Worm (Caenorhabditis elegans) whole organism, young adult: ENCODE data around the gene W02A2.5.
A peak's percentile ranks its signal among the peaks of the same experiment; 100 is the strongest.

Source experiments
- B0019.2 ChIP-seq: fragments of 200-800 bp; sonication (Bioruptor generic); conservative IDR thresholded peaks from 2 replicates; pipeline ENCODE4 v1.3.6; 2022; ENCODE audit warnings: missing genetic modification reagents, missing genetic modification characterization, missing compliant biosample characterization
- C06A6.2 ChIP-seq: fragments of 200-800 bp; sonication (Bioruptor generic); conservative IDR thresholded peaks from 2 replicates; pipeline ENCODE4 v1.3.6; 2022; ENCODE audit warnings: missing genetic modification characterization, missing compliant biosample characterization
- C17E4.6 ChIP-seq: fragments of 200-800 bp; sonication (Bioruptor generic); IDR thresholded peaks from 2 replicates; pipeline ENCODE4 v1.3.6; 2022; ENCODE audit warnings: missing genetic modification reagents, missing genetic modification characterization, missing compliant biosample characterization
- D2030.7 ChIP-seq: fragments of 200-800 bp; sonication (Bioruptor generic); IDR thresholded peaks from 2 replicates; pipeline ENCODE4 v1.3.6; 2022; ENCODE audit warnings: missing genetic modification reagents, missing genetic modification characterization, missing compliant biosample characterization
- F10E7.11 ChIP-seq: sonication (generic microtip); optimal IDR thresholded peaks from 2 replicates; lab custom pipeline; 2017; ENCODE audit warnings: mild to moderate bottlenecking, missing genetic modification characterization, moderate library complexity, missing compliant biosample characterization
- F23B12.7 ChIP-seq: sonication (generic microtip); optimal IDR thresholded peaks from 2 replicates; lab custom pipeline; 2017; ENCODE audit warnings: missing genetic modification characterization, mild to moderate bottlenecking, missing compliant biosample characterization, antibody characterized with exemption, moderate library complexity; ENCODE audit not compliant: insufficient read depth
- F39B2.1 ChIP-seq: fragments of 200-800 bp; sonication (Bioruptor generic); IDR thresholded peaks from 2 replicates; pipeline ENCODE4 v1.3.6; 2022; ENCODE audit warnings: missing genetic modification reagents, missing genetic modification characterization, missing compliant biosample characterization
- F52B5.7 ChIP-seq: sonication (generic microtip); optimal IDR thresholded peaks from 2 replicates; lab custom pipeline; 2016; ENCODE audit warnings: mild to moderate bottlenecking, missing genetic modification characterization, missing compliant biosample characterization
- K11D2.4 ChIP-seq: fragments of 200-800 bp; sonication (Bioruptor generic); IDR thresholded peaks from 2 replicates; pipeline ENCODE4 v1.3.6; 2022; ENCODE audit warnings: missing genetic modification reagents, missing genetic modification characterization, missing compliant biosample characterization
- K12H6.12 ChIP-seq: fragments of 200-800 bp; sonication (Bioruptor generic); optimal IDR thresholded peaks from 2 replicates; lab custom pipeline; 2018; ENCODE audit warnings: mild to moderate bottlenecking, missing genetic modification characterization, missing compliant biosample characterization
- T07F8.4 ChIP-seq: sonication (generic microtip); optimal IDR thresholded peaks from 2 replicates; lab custom pipeline; 2016; ENCODE audit warnings: mild to moderate bottlenecking, missing genetic modification characterization, moderate library complexity, missing compliant biosample characterization
- Y53F4B.3 ChIP-seq: fragments of 200-800 bp; sonication (Bioruptor generic); IDR thresholded peaks from 2 replicates; pipeline ENCODE4 v1.3.6; 2022; ENCODE audit warnings: missing genetic modification reagents, missing genetic modification characterization, missing compliant biosample characterization
- Y53G8AR.9 ChIP-seq: fragments of 200-800 bp; sonication (Bioruptor generic); conservative IDR thresholded peaks from 2 replicates; pipeline ENCODE4 v1.3.6; 2022; ENCODE audit warnings: missing genetic modification reagents, missing genetic modification characterization, missing compliant biosample characterization
- Y56A3A.18 ChIP-seq: fragments of 200-800 bp; sonication (Bioruptor generic); IDR thresholded peaks from 2 replicates; pipeline ENCODE4 v1.3.6; 2022; ENCODE audit warnings: missing genetic modification reagents, missing genetic modification characterization, missing compliant biosample characterization
- Y67H2A.10 ChIP-seq: fragments of 200-800 bp; sonication (Bioruptor generic); conservative IDR thresholded peaks from 2 replicates; pipeline ENCODE4 v1.3.6; 2022; ENCODE audit warnings: missing genetic modification reagents, missing genetic modification characterization, missing compliant biosample characterization
- Y95B8A.8 ChIP-seq: fragments of 200-800 bp; sonication (Bioruptor generic); IDR thresholded peaks from 2 replicates; pipeline ENCODE4 v1.3.6; 2022; ENCODE audit warnings: missing genetic modification reagents, missing genetic modification characterization, missing compliant biosample characterization
- ZK185.1 ChIP-seq: sonication (generic microtip); optimal IDR thresholded peaks from 2 replicates; lab custom pipeline; 2016; ENCODE audit warnings: mild to moderate bottlenecking, missing genetic modification characterization, missing compliant biosample characterization; ENCODE audit not compliant: poor library complexity, severe bottlenecking
- ama-1 ChIP-seq, 3 experiments: fragments of 150-350 bp in 1 of 3; sonication (generic microtip) in 2 of 3; optimal IDR thresholded peaks; 2 replicates each; lab custom pipeline; 2014 to 2018; ENCODE audit warnings: missing biosample characterization in 2 of 3, missing genetic modification characterization in 2 of 3, missing genetic modification reagents in 2 of 3
- aptf-2 ChIP-seq: fragments of 200-800 bp; sonication (Bioruptor generic); conservative IDR thresholded peaks from 2 replicates; pipeline ENCODE4 v1.3.6; 2022; ENCODE audit warnings: missing genetic modification reagents, missing genetic modification characterization, missing compliant biosample characterization
- athp-1 ChIP-seq: sonication (generic microtip); optimal IDR thresholded peaks from 2 replicates; lab custom pipeline; 2017; ENCODE audit warnings: mild to moderate bottlenecking, missing genetic modification characterization, missing compliant biosample characterization
- attf-3 ChIP-seq: fragments of 200-800 bp; sonication (Bioruptor generic); conservative IDR thresholded peaks from 2 replicates; pipeline ENCODE4 v1.3.6; 2022; ENCODE audit warnings: missing genetic modification reagents, missing genetic modification characterization, missing compliant biosample characterization
- bed-1 ChIP-seq: fragments of 200-800 bp; sonication (Bioruptor generic); IDR thresholded peaks from 2 replicates; pipeline ENCODE4 v1.3.6; 2022; ENCODE audit warnings: missing genetic modification reagents, missing genetic modification characterization, missing compliant biosample characterization
- ccch-3 ChIP-seq: fragments of 200-800 bp; sonication (Bioruptor generic); optimal IDR thresholded peaks from 2 replicates; lab custom pipeline; 2018; ENCODE audit warnings: mild to moderate bottlenecking, missing genetic modification characterization, missing compliant biosample characterization
- cebp-1 ChIP-seq, 2 experiments: fragments of 200-800 bp in 1 of 2; sonication (Bioruptor generic) in 1 of 2; sonication (generic microtip) in 1 of 2; IDR thresholded peaks in 1 of 2; optimal IDR thresholded peaks in 1 of 2; 2 replicates each; pipeline versions ENCODE4 v1.3.6 to Lab custom; 2017 to 2022; ENCODE audit warnings: missing compliant biosample characterization in 2 of 2, missing genetic modification characterization in 2 of 2, mild to moderate bottlenecking in 1 of 2, missing genetic modification reagents in 1 of 2, moderate library complexity in 1 of 2
- ceh-79 ChIP-seq: sonication (generic microtip); optimal IDR thresholded peaks from 2 replicates; lab custom pipeline; 2017; ENCODE audit warnings: mild to moderate bottlenecking, missing genetic modification characterization, missing compliant biosample characterization
- chd-7 ChIP-seq: sonication (generic microtip); optimal IDR thresholded peaks from 2 replicates; lab custom pipeline; 2016; ENCODE audit warnings: mild to moderate bottlenecking, missing genetic modification characterization, moderate library complexity, missing compliant biosample characterization
- dpff-1 ChIP-seq: sonication (generic microtip); optimal IDR thresholded peaks from 2 replicates; lab custom pipeline; 2017; ENCODE audit warnings: mild to moderate bottlenecking, missing genetic modification characterization, missing compliant biosample characterization
- dpl-1 ChIP-seq: fragments of 150-350 bp; optimal IDR thresholded peaks from 2 replicates; lab custom pipeline; 2014; ENCODE audit warnings: missing biosample characterization, missing genetic modification reagents, missing genetic modification characterization
- ets-4 ChIP-seq: fragments of 200-800 bp; sonication (Bioruptor generic); optimal IDR thresholded peaks from 2 replicates; lab custom pipeline; 2018; ENCODE audit warnings: mild to moderate bottlenecking, missing genetic modification characterization, missing compliant biosample characterization
- hsf-1 ChIP-seq: fragments of 200-800 bp; sonication (Bioruptor generic); IDR thresholded peaks from 2 replicates; pipeline ENCODE4 v1.3.6; 2022; ENCODE audit warnings: missing genetic modification reagents, missing genetic modification characterization, missing compliant biosample characterization
- lag-1 ChIP-seq: fragments of 200-800 bp; sonication (Bioruptor generic); IDR thresholded peaks from 2 replicates; pipeline ENCODE4 v1.3.6; 2022; ENCODE audit warnings: missing genetic modification reagents, missing genetic modification characterization, missing compliant biosample characterization
- lir-1 ChIP-seq: fragments of 200-800 bp; sonication (Bioruptor generic); conservative IDR thresholded peaks from 2 replicates; pipeline ENCODE4 v1.3.6; 2022; ENCODE audit warnings: missing genetic modification reagents, missing genetic modification characterization, missing compliant biosample characterization
- madf-3 ChIP-seq: fragments of 200-800 bp; sonication (Bioruptor generic); IDR thresholded peaks from 2 replicates; pipeline ENCODE4 v1.3.6; 2022; ENCODE audit warnings: missing genetic modification reagents, missing genetic modification characterization, missing compliant biosample characterization
- madf-8 ChIP-seq: fragments of 200-800 bp; sonication (Bioruptor generic); conservative IDR thresholded peaks from 2 replicates; pipeline ENCODE4 v1.3.6; 2022; ENCODE audit warnings: missing genetic modification reagents, missing genetic modification characterization, missing compliant biosample characterization
- mel-28 ChIP-seq: sonication (generic microtip); optimal IDR thresholded peaks from 2 replicates; lab custom pipeline; 2016; ENCODE audit warnings: borderline replicate concordance, mild to moderate bottlenecking, missing genetic modification characterization, missing compliant biosample characterization
- nfya-2 ChIP-seq: fragments of 200-800 bp; sonication (Bioruptor generic); IDR thresholded peaks from 2 replicates; pipeline ENCODE4 v1.3.6; 2022; ENCODE audit warnings: missing genetic modification reagents, missing genetic modification characterization, missing compliant biosample characterization
- nfyb-1 ChIP-seq: fragments of 200-800 bp; sonication (Bioruptor generic); IDR thresholded peaks from 2 replicates; pipeline ENCODE4 v1.3.6; 2022; ENCODE audit warnings: missing genetic modification reagents, missing genetic modification characterization, missing compliant biosample characterization
- nhr-80 ChIP-seq: sonication (generic microtip); optimal IDR thresholded peaks from 2 replicates; lab custom pipeline; 2016; ENCODE audit warnings: missing genetic modification characterization, missing compliant biosample characterization
- repo-1 ChIP-seq: sonication (generic microtip); optimal IDR thresholded peaks from 2 replicates; lab custom pipeline; 2017; ENCODE audit warnings: mild to moderate bottlenecking, missing genetic modification characterization, missing compliant biosample characterization
- rpc-1 ChIP-seq, 2 experiments: fragments of 150-350 bp in 1 of 2; sonication (generic microtip) in 1 of 2; optimal IDR thresholded peaks; 2 replicates each; lab custom pipeline; 2014 to 2018; ENCODE audit warnings: missing biosample characterization in 1 of 2, missing genetic modification characterization in 1 of 2, missing genetic modification reagents in 1 of 2, missing genotype in 1 of 2
- sdz-38 ChIP-seq: sonication (generic microtip); optimal IDR thresholded peaks from 2 replicates; lab custom pipeline; 2016; ENCODE audit warnings: missing genotype, missing genetic modification characterization, missing compliant biosample characterization
- somi-1 ChIP-seq: fragments of 200-800 bp; sonication (Bioruptor generic); optimal IDR thresholded peaks from 2 replicates; lab custom pipeline; 2018; ENCODE audit warnings: mild to moderate bottlenecking, missing genetic modification characterization, missing compliant biosample characterization
- sptf-2 ChIP-seq: fragments of 200-800 bp; sonication (Bioruptor generic); optimal IDR thresholded peaks from 2 replicates; lab custom pipeline; 2018; ENCODE audit warnings: mild to moderate bottlenecking, missing genetic modification characterization, missing compliant biosample characterization
- tbx-9 ChIP-seq: sonication (generic microtip); optimal IDR thresholded peaks from 2 replicates; lab custom pipeline; 2016; ENCODE audit warnings: borderline replicate concordance, missing genetic modification characterization, inconsistent platforms, missing compliant biosample characterization
- tlf-1 ChIP-seq: fragments of 200-800 bp; sonication (Bioruptor generic); optimal IDR thresholded peaks from 2 replicates; lab custom pipeline; 2018; ENCODE audit warnings: mild to moderate bottlenecking, missing genetic modification characterization, missing compliant biosample characterization
- unc-130 ChIP-seq: sonication (generic microtip); optimal IDR thresholded peaks from 2 replicates; lab custom pipeline; 2016; ENCODE audit warnings: missing genetic modification reagents, missing genetic modification characterization, missing compliant biosample characterization
- ztf-26 ChIP-seq: sonication (generic microtip); optimal IDR thresholded peaks from 2 replicates; lab custom pipeline; 2017; ENCODE audit warnings: missing genetic modification characterization, missing compliant biosample characterization
- ztf-6 ChIP-seq: fragments of 200-800 bp; sonication (Bioruptor generic); IDR thresholded peaks from 2 replicates; pipeline ENCODE4 v1.3.6; 2022; ENCODE audit warnings: missing genetic modification reagents, missing genetic modification characterization, missing compliant biosample characterization

W02A2.5 gene

DNA sequence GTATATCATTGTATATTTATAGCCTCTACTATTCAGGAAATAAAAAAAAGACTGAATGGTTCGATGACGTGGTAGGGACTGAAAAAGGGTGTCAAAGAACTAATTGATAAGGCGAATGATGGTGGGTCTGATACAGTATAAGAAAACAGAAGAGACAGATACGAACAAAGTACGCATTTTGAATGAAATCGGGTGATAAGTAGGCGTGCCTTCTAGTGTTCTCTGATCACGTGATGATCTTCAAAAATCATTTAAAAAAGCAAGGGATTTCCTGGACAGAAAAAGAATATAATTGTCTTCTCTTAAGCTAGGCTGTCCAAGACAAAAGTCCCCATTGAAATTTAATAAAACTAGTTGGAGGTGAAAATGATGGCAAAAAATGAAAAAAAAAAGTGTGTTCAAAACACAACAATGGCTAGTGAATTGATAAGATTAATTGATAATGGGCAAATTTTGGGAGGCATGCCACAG, 50.6 kb downstream of the W02A2.5 start (continued):
- TF ChIP-seq ets-4 (GFP tag; lab: Kevin White, UChicago) (no peak), T07F8.4 (tag; lab: Kevin White, UChicago) (no peak), ZK185.1 (tag; lab: Kevin White, UChicago) (no peak), sptf-2 (GFP tag; lab: Kevin White, UChicago) (no peak), tlf-1 (GFP tag; lab: Kevin White, UChicago) (peak; percentile 5), sdz-38 (tag; lab: Kevin White, UChicago) (no peak), repo-1 (tag; lab: Kevin White, UChicago) (no peak), F10E7.11 (tag; lab: Kevin White, UChicago) (no peak), ztf-6 (GFP tag; lab: Robert Waterston, UW) (no peak), ztf-26 (tag; lab: Kevin White, UChicago) (peak; percentile 55), ama-1 (optimal IDR thresholded peaks at IDR 0.05; lab: Kevin White, UChicago) (no peak), ama-1 (GFP tag; optimal IDR thresholded peaks at IDR 0.05; lab: Kevin White, UChicago) (no peak), hsf-1 (no peak), C17E4.6 (GFP tag; lab: Robert Waterston, UW) (no peak), dpl-1 (GFP tag; lab: Kevin White, UChicago) (no peak), nfyb-1 (GFP tag; lab: Robert Waterston, UW) (peak; percentile 69), unc-130 (no peak), ccch-3 (GFP tag; lab: Kevin White, UChicago) (no peak), attf-3 (GFP tag; lab: Robert Waterston, UW) (no peak), K12H6.12 (no peak), rpc-1 (optimal IDR thresholded peaks at IDR 0.05; lab: Kevin White, UChicago) (no peak), rpc-1 (tag; optimal IDR thresholded peaks at IDR 0.05; lab: Kevin White, UChicago) (no peak), chd-7 (no peak), Y56A3A.18 (GFP tag; lab: Robert Waterston, UW) (no peak), cebp-1 (GFP tag; IDR thresholded peaks at IDR 0.05; lab: Robert Waterston, UW) (no peak; the same call in 1 of the 2 replicates), cebp-1 (tag; optimal IDR thresholded peaks at IDR 0.05; lab: Kevin White, UChicago) (peak; percentile 34), athp-1 (no peak), lir-1 (GFP tag; lab: Robert Waterston, UW) (0 out of 2 replicates have a peak, but pooled peaks have one; percentile 7), nhr-80 (tag; lab: Kevin White, UChicago) (peak; percentile 81), somi-1 (GFP tag; lab: Kevin White, UChicago) (peak; percentile 25), Y67H2A.10 (GFP tag; lab: Robert Waterston, UW) (no peak), dpff-1 (tag; lab: Kevin White, UChicago) (no peak), F52B5.7 (no peak), bed-1 (GFP tag; lab: Robert Waterston, UW) (no peak), D2030.7 (GFP tag; lab: Robert Waterston, UW) (no peak), madf-3 (no peak), mel-28 (tag; lab: Kevin White, UChicago) (no peak), F23B12.7 (tag; lab: Kevin White, UChicago) (no peak), B0019.2 (GFP tag; lab: Robert Waterston, UW) (no peak), tbx-9 (no peak), Y53G8AR.9 (GFP tag; lab: Robert Waterston, UW) (0 out of 2 replicates have a peak, but pooled peaks have one; percentile 41), K11D2.4 (GFP tag; lab: Robert Waterston, UW) (0 out of 2 replicates have a peak, but pooled peaks have one; percentile 12), aptf-2 (GFP tag; lab: Robert Waterston, UW) (no peak), ceh-79 (tag; lab: Kevin White, UChicago) (no peak), C06A6.2 (GFP tag; lab: Robert Waterston, UW) (no peak), madf-8 (GFP tag; lab: Robert Waterston, UW) (no peak), Y95B8A.8 (GFP tag; lab: Robert Waterston, UW) (no peak), nfya-2 (GFP tag; lab: Robert Waterston, UW) (no peak), Y53F4B.3 (GFP tag; lab: Robert Waterston, UW) (no peak), F39B2.1 (no peak), lag-1 (GFP tag; lab: Robert Waterston, UW) (no peak)
